Worm (Caenorhabditis elegans): ENCODE measurements around the gene Y39A3A.2.

Gene Y39A3A.2

ce11 chrIII:2006937-2007336, 50.5 kb downstream of the Y39A3A.2 start:
- TF ChIP-seq nhr-11 (tag; optimal IDR thresholded peaks at IDR 0.05) (no peak), dmd-4 (tag; optimal IDR thresholded peaks at IDR 0.05) (no peak), nhr-129 (tag; optimal IDR thresholded peaks at IDR 0.05) (no peak), snpc-4 (tag; optimal IDR thresholded peaks at IDR 0.05) (no peak), nhr-12 (tag; optimal IDR thresholded peaks at IDR 0.05) (no peak), Y55F3AM.14 (GFP tag; optimal IDR thresholded peaks at IDR 0.05) (no peak), nhr-237 (tag; optimal IDR thresholded peaks at IDR 0.05) (no peak), skn-1 (tag; optimal IDR thresholded peaks at IDR 0.05) (no peak), ztf-4 (tag; optimal IDR thresholded peaks at IDR 0.05) (no peak), ztf-1 (GFP tag; conservative IDR thresholded peaks at IDR 0.05) (no peak), unc-39 (tag; optimal IDR thresholded peaks at IDR 0.05) (no peak), mab-5 (tag; optimal IDR thresholded peaks at IDR 0.05) (no peak), nhr-23 (tag; optimal IDR thresholded peaks at IDR 0.05) (no peak), lin-39 (tag; optimal IDR thresholded peaks at IDR 0.05) (no peak), zag-1 (tag; optimal IDR thresholded peaks at IDR 0.05) (no peak), R02D3.7 (tag; optimal IDR thresholded peaks at IDR 0.05) (no peak), elt-1 (tag; optimal IDR thresholded peaks at IDR 0.05) (no peak), lin-13 (GFP tag; optimal IDR thresholded peaks at IDR 0.05) (no peak), mbf-1 (tag; optimal IDR thresholded peaks at IDR 0.05) (no peak), sma-9 (GFP tag; optimal IDR thresholded peaks at IDR 0.05) (no peak), sma-9 (tag; optimal IDR thresholded peaks at IDR 0.05) (no peak)

Data from whole organism, L2 larva.